Fruit fly (Drosophila melanogaster) whole organism, embryonic: ENCODE data around the gene Uggt.

ENCODE experiments used
- ATbp ChIP-seq: fragments of 200-800 bp; sonication (Bioruptor generic); optimal IDR thresholded peaks from 2 replicates; lab custom pipeline; 2017; ENCODE audit warnings: missing biosample characterization, mild to moderate bottlenecking, missing genetic modification characterization, missing genetic modification reagents
- CG10462 ChIP-seq: fragments of 200-800 bp; sonication (Bioruptor generic); optimal IDR thresholded peaks from 2 replicates; lab custom pipeline; 2016; ENCODE audit warnings: missing biosample characterization, missing genetic modification characterization
- CG11085 ChIP-seq: fragments of 200-800 bp; sonication (Bioruptor generic); IDR thresholded peaks from 2 replicates; pipeline ENCODE4 v1.3.6; 2022; ENCODE audit warnings: missing biosample characterization, missing genetic modification characterization
- CG11504 ChIP-seq: fragments of 200-800 bp; sonication (Bioruptor generic); optimal IDR thresholded peaks from 3 replicates; lab custom pipeline; 2019; ENCODE audit warnings: missing biosample characterization, mild to moderate bottlenecking, missing genetic modification characterization, moderate library complexity
- CG11723 ChIP-seq: fragments of 200-800 bp; sonication (Bioruptor generic); optimal IDR thresholded peaks from 2 replicates; lab custom pipeline; 2017; ENCODE audit warnings: missing biosample characterization, mild to moderate bottlenecking, missing genetic modification characterization
- CG14050 ChIP-seq: fragments of 200-800 bp; sonication (Bioruptor generic); IDR thresholded peaks from 3 replicates; pipeline ENCODE4 v1.3.6; 2022; ENCODE audit warnings: missing biosample characterization, missing genetic modification characterization
- CG16779 ChIP-seq: fragments of 200-800 bp; sonication (Bioruptor generic); IDR thresholded peaks from 2 replicates; pipeline ENCODE4 v1.3.6; 2022; ENCODE audit warnings: missing biosample characterization, missing genetic modification characterization
- CG17802 ChIP-seq: fragments of 200-800 bp; sonication (Bioruptor generic); optimal IDR thresholded peaks from 2 replicates; lab custom pipeline; 2018; ENCODE audit warnings: missing biosample characterization, mild to moderate bottlenecking, missing genetic modification characterization, moderate library complexity
- CG1832 ChIP-seq: fragments of 200-800 bp; sonication (Bioruptor generic); optimal IDR thresholded peaks from 2 replicates; lab custom pipeline; 2017; ENCODE audit warnings: missing biosample characterization, mild to moderate bottlenecking, missing genetic modification characterization, inconsistent platforms
- CG18764 ChIP-seq: fragments of 200-800 bp; sonication (Bioruptor generic); optimal IDR thresholded peaks from 3 replicates; lab custom pipeline; 2016; ENCODE audit warnings: missing biosample characterization, missing genetic modification characterization
- CG2129 ChIP-seq: fragments of 200-800 bp; sonication (Bioruptor generic); IDR thresholded peaks from 2 replicates; pipeline ENCODE4 v1.3.6; 2022; ENCODE audit warnings: missing biosample characterization, missing genetic modification characterization; ENCODE audit not compliant: partially characterized antibody
- CG2678 ChIP-seq: fragments of 200-800 bp; sonication (Bioruptor generic); optimal IDR thresholded peaks from 3 replicates; lab custom pipeline; 2019; ENCODE audit warnings: missing biosample characterization, mild to moderate bottlenecking, missing genetic modification characterization, moderate library complexity
- CG3065 ChIP-seq: fragments of 200-800 bp; sonication (Bioruptor generic); optimal IDR thresholded peaks from 2 replicates; lab custom pipeline; 2016; ENCODE audit warnings: missing biosample characterization, missing genetic modification characterization
- CG3163 ChIP-seq: fragments of 200-800 bp; sonication (Bioruptor generic); optimal IDR thresholded peaks from 3 replicates; lab custom pipeline; 2016; ENCODE audit warnings: missing biosample characterization, missing genetic modification characterization
- CG32772 ChIP-seq: fragments of 200-800 bp; sonication (Bioruptor generic); IDR thresholded peaks from 2 replicates; pipeline ENCODE4 v1.3.6; 2022; ENCODE audit warnings: missing biosample characterization, missing genetic modification characterization
- CG34224 ChIP-seq: fragments of 200-800 bp; sonication (Bioruptor generic); IDR thresholded peaks from 3 replicates; pipeline ENCODE4 v1.3.6; 2022; ENCODE audit warnings: missing biosample characterization, missing genetic modification characterization; ENCODE audit not compliant: partially characterized antibody
- CG5245 ChIP-seq: fragments of 200-800 bp; sonication (Bioruptor generic); optimal IDR thresholded peaks from 3 replicates; lab custom pipeline; 2016; ENCODE audit warnings: missing biosample characterization, missing genetic modification characterization
- CG6683 ChIP-seq: fragments of 200-800 bp; sonication (Bioruptor generic); optimal IDR thresholded peaks from 2 replicates; lab custom pipeline; 2017; ENCODE audit warnings: missing biosample characterization, mild to moderate bottlenecking, missing genetic modification characterization, missing genetic modification reagents
- CG7271 ChIP-seq: fragments of 200-800 bp; sonication (Bioruptor generic); optimal IDR thresholded peaks from 2 replicates; lab custom pipeline; 2018; ENCODE audit warnings: missing biosample characterization, mild to moderate bottlenecking, missing genetic modification characterization, moderate library complexity
- CG7839 ChIP-seq: fragments of 200-800 bp; sonication (Bioruptor generic); optimal IDR thresholded peaks from 3 replicates; lab custom pipeline; 2018; ENCODE audit warnings: missing biosample characterization, mild to moderate bottlenecking, missing genetic modification characterization, moderate library complexity
- CG7928 ChIP-seq: fragments of 200-800 bp; sonication (Bioruptor generic); optimal IDR thresholded peaks from 2 replicates; lab custom pipeline; 2017; ENCODE audit warnings: missing biosample characterization, mild to moderate bottlenecking, missing genetic modification characterization
- CG7987 ChIP-seq: fragments of 200-800 bp; sonication (Bioruptor generic); optimal IDR thresholded peaks from 2 replicates; lab custom pipeline; 2018; ENCODE audit warnings: missing biosample characterization, mild to moderate bottlenecking, missing genetic modification characterization, moderate library complexity
- CG9609 ChIP-seq: fragments of 200-800 bp; sonication (Bioruptor generic); optimal IDR thresholded peaks from 3 replicates; lab custom pipeline; 2016; ENCODE audit warnings: missing biosample characterization, missing genetic modification characterization
- CG9817 ChIP-seq: fragments of 200-800 bp; sonication (Bioruptor generic); optimal IDR thresholded peaks from 2 replicates; lab custom pipeline; 2018; ENCODE audit warnings: missing biosample characterization, mild to moderate bottlenecking, missing genetic modification characterization, moderate library complexity
- Dbx ChIP-seq: fragments of 200-800 bp; sonication (Bioruptor generic); IDR thresholded peaks from 3 replicates; pipeline ENCODE4 v1.3.6; 2022; ENCODE audit warnings: missing biosample characterization, missing genetic modification characterization
- Doc2 ChIP-seq: fragments of 200-800 bp; sonication (Bioruptor generic); IDR thresholded peaks from 2 replicates; pipeline ENCODE4 v1.3.6; 2022; ENCODE audit warnings: missing biosample characterization, missing genetic modification characterization
- Doc3 ChIP-seq: fragments of 200-800 bp; sonication (Bioruptor generic); IDR thresholded peaks from 3 replicates; pipeline ENCODE4 v1.3.6; 2022; ENCODE audit warnings: missing biosample characterization, missing genetic modification characterization; ENCODE audit not compliant: partially characterized antibody
- Ets97D ChIP-seq: fragments of 200-800 bp; sonication (Bioruptor generic); optimal IDR thresholded peaks from 3 replicates; lab custom pipeline; 2016; ENCODE audit warnings: missing biosample characterization, missing genetic modification characterization
- Hsf ChIP-seq: fragments of 200-800 bp; sonication (Bioruptor generic); optimal IDR thresholded peaks from 3 replicates; lab custom pipeline; 2016; ENCODE audit warnings: missing biosample characterization, missing genetic modification characterization
- Kr ChIP-seq: fragments of 200-800 bp; sonication (Bioruptor generic); optimal IDR thresholded peaks from 2 replicates; lab custom pipeline; 2017; ENCODE audit warnings: missing biosample characterization, mild to moderate bottlenecking, missing genetic modification characterization
- Lpt ChIP-seq: fragments of >200 bp; optimal IDR thresholded peaks from 2 replicates; lab custom pipeline; 2018; ENCODE audit warnings: missing biosample characterization, missing genetic modification characterization
- Neu2 ChIP-seq: fragments of 200-800 bp; sonication (Bioruptor generic); optimal IDR thresholded peaks from 3 replicates; lab custom pipeline; 2016; ENCODE audit warnings: missing biosample characterization, missing genetic modification characterization, borderline replicate concordance
- Poxn ChIP-seq: fragments of 200-800 bp; sonication (Bioruptor generic); IDR thresholded peaks from 2 replicates; pipeline ENCODE4 v1.3.6; 2022; ENCODE audit warnings: missing biosample characterization, missing genetic modification characterization
- Scr ChIP-seq: fragments of 200-800 bp; sonication (Bioruptor generic); IDR thresholded peaks from 2 replicates; pipeline ENCODE4 v1.3.6; 2022; ENCODE audit warnings: missing biosample characterization, missing genetic modification characterization; ENCODE audit not compliant: partially characterized antibody
- Side ChIP-seq: fragments of 200-800 bp; sonication (Bioruptor generic); optimal IDR thresholded peaks from 2 replicates; lab custom pipeline; 2016; ENCODE audit warnings: missing biosample characterization, missing genetic modification characterization
- Sox102F ChIP-seq: fragments of 200-800 bp; sonication (Bioruptor generic); optimal IDR thresholded peaks from 2 replicates; lab custom pipeline; 2018; ENCODE audit warnings: missing biosample characterization, mild to moderate bottlenecking, missing genetic modification characterization, moderate library complexity
- dmrt11E ChIP-seq: fragments of 200-800 bp; sonication (Bioruptor generic); optimal IDR thresholded peaks from 3 replicates; lab custom pipeline; 2018; ENCODE audit warnings: missing biosample characterization, mild to moderate bottlenecking, missing genetic modification characterization, moderate library complexity
- hkb ChIP-seq, 2 experiments: fragments of 200-800 bp in 1 of 2; fragments of >200 bp in 1 of 2; sonication (Bioruptor generic) in 1 of 2; IDR thresholded peaks in 1 of 2; optimal IDR thresholded peaks in 1 of 2; 2 replicates each; pipeline versions ENCODE4 v1.3.6 to Lab custom; 2017 to 2022; ENCODE audit warnings: missing biosample characterization in 1 of 2, missing genetic modification characterization in 1 of 2
- jigr1 ChIP-seq: fragments of 200-800 bp; sonication (Bioruptor generic); IDR thresholded peaks from 3 replicates; pipeline ENCODE4 v1.3.6; 2022; ENCODE audit warnings: missing biosample characterization, missing genetic modification characterization
- kah ChIP-seq: fragments of 200-800 bp; sonication (Bioruptor generic); optimal IDR thresholded peaks from 2 replicates; lab custom pipeline; 2018; ENCODE audit warnings: missing biosample characterization, mild to moderate bottlenecking, missing genetic modification characterization
- otp ChIP-seq: fragments of 200-800 bp; sonication (Bioruptor generic); IDR thresholded peaks from 3 replicates; pipeline ENCODE4, ENCODE4 v1.3.6; 2022; ENCODE audit warnings: missing biosample characterization, missing genetic modification characterization
- prd ChIP-seq, 3 experiments: fragments of >200 bp in 2 of 3; fragments of 200-800 bp in 1 of 3; sonication (Bioruptor generic) in 1 of 3; optimal IDR thresholded peaks in 2 of 3; IDR thresholded peaks in 1 of 3; 2 replicates in 2 of 3; 3 replicates in 1 of 3; pipeline versions ENCODE4 v1.3.6 to Lab custom; 2017 to 2022; ENCODE audit warnings: missing biosample characterization in 1 of 3, missing genetic modification characterization in 1 of 3
- pum ChIP-seq: fragments of 200-800 bp; sonication (Bioruptor generic); optimal IDR thresholded peaks from 2 replicates; lab custom pipeline; 2016; ENCODE audit warnings: missing biosample characterization, missing genetic modification characterization
- sc ChIP-seq, 3 experiments: fragments of >200 bp in 2 of 3; fragments of 200-800 bp in 1 of 3; sonication (Bioruptor generic) in 1 of 3; optimal IDR thresholded peaks; 2 replicates in 2 of 3; 3 replicates in 1 of 3; lab custom pipeline; 2017; ENCODE audit warnings: mild to moderate bottlenecking in 1 of 3, missing biosample characterization in 1 of 3, missing genetic modification characterization in 1 of 3, missing genetic modification reagents in 1 of 3
- stwl ChIP-seq: fragments of 200-800 bp; sonication (Bioruptor generic); optimal IDR thresholded peaks from 3 replicates; lab custom pipeline; 2018; ENCODE audit warnings: missing biosample characterization, mild to moderate bottlenecking, missing genetic modification characterization, moderate library complexity
- toy ChIP-seq: fragments of 200-800 bp; sonication (Bioruptor generic); IDR thresholded peaks from 2 replicates; pipeline ENCODE4 v1.3.6; 2022; ENCODE audit warnings: missing biosample characterization, missing genetic modification characterization

The Uggt gene

dm6 chr3L:18890283-18891175 is 18.0 kb downstream of the Uggt start, which contains the start of gene CG3961 (continued):
- peak; percentile 40 for TF ChIP-seq Ets97D
- no peak for TF ChIP-seq Poxn
- peak; percentile 80 for TF ChIP-seq Dbx (GFP tag; lab: Robert Waterston, UW)
- peak; percentile 98 for TF ChIP-seq dmrt11E (tag; lab: Kevin White, UChicago)
- 0 out of 3 replicates have a peak, but pooled peaks have one; percentile 63 for TF ChIP-seq otp (GFP tag; lab: Robert Waterston, UW)
- no peak for TF ChIP-seq prd (optimal IDR thresholded peaks at IDR 0.05; lab: Kevin White, UChicago)
- peak; percentile 94 for TF ChIP-seq prd (GFP tag; IDR thresholded peaks at IDR 0.05; lab: Robert Waterston, UW)
- peak; percentile 69; the same call in 1 of the 2 replicates for TF ChIP-seq toy (GFP tag; lab: Robert Waterston, UW)
- no peak for TF ChIP-seq Scr (GFP tag; lab: Robert Waterston, UW)
- TF ChIP-seq CG14050 (GFP tag; lab: Robert Waterston, UW) = peak; percentile 83
- peak; percentile 90 for TF ChIP-seq CG7987 (GFP tag; lab: Kevin White, UChicago)
- peak; percentile 97 for TF ChIP-seq CG10462 (GFP tag; lab: Kevin White, UChicago)
- TF ChIP-seq Lpt (GFP tag; lab: Kevin White, UChicago) = no peak
- TF ChIP-seq CG2129 (GFP tag; lab: Robert Waterston, UW) = no peak
- TF ChIP-seq ATbp = peak; percentile 96
- TF ChIP-seq CG11723 = peak; percentile 97
- no peak for TF ChIP-seq sc (optimal IDR thresholded peaks at IDR 0.05; lab: Kevin White, UChicago)
- peak; percentile 99 for TF ChIP-seq sc (GFP tag; optimal IDR thresholded peaks at IDR 0.05; lab: Kevin White, UChicago)
- peak; percentile 87 for TF ChIP-seq pum (GFP tag; lab: Kevin White, UChicago)
- peak; percentile 61; the same call in 1 of the 2 replicates for TF ChIP-seq CG16779 (GFP tag; lab: Robert Waterston, UW)
- peak; percentile 98 for TF ChIP-seq Sox102F (GFP tag; lab: Kevin White, UChicago)
- TF ChIP-seq Neu2 (GFP tag; lab: Kevin White, UChicago) = no peak
- TF ChIP-seq CG11504 = peak; percentile 98
- peak; percentile 93 for TF ChIP-seq CG32772
- TF ChIP-seq CG3163 (GFP tag; lab: Kevin White, UChicago) = peak; percentile 72
- peak; percentile 93 for TF ChIP-seq CG18764
- peak; percentile 99 for TF ChIP-seq CG7839 (tag; lab: Kevin White, UChicago)
- TF ChIP-seq CG1832 (GFP tag; lab: Kevin White, UChicago) = no peak
- peak; percentile 40 for TF ChIP-seq Side (GFP tag; lab: Kevin White, UChicago)
- TF ChIP-seq Doc2 (GFP tag; lab: Robert Waterston, UW) = no peak
- peak; percentile 94 for TF ChIP-seq kah (GFP tag; lab: Kevin White, UChicago)
- peak; percentile 19 for TF ChIP-seq Kr (GFP tag; lab: Kevin White, UChicago)
- TF ChIP-seq stwl (tag; lab: Kevin White, UChicago) = peak; percentile 43
- TF ChIP-seq CG7928 = peak; percentile 73
- TF ChIP-seq CG6683 (GFP tag; lab: Kevin White, UChicago) = peak; percentile 95
- peak; percentile 57 for TF ChIP-seq CG7271 (tag; lab: Kevin White, UChicago)
- TF ChIP-seq CG9817 (tag; lab: Kevin White, UChicago) = peak; percentile 91
- TF ChIP-seq CG9609 (GFP tag; lab: Kevin White, UChicago) = peak; percentile 83
- peak; percentile 8; the same call in 1 of the 3 replicates for TF ChIP-seq CG34224 (GFP tag; lab: Robert Waterston, UW)
- peak; percentile 96 for TF ChIP-seq Hsf
- peak; percentile 59 for TF ChIP-seq CG11085 (GFP tag; lab: Robert Waterston, UW)
- TF ChIP-seq CG5245 (GFP tag; lab: Kevin White, UChicago) = peak; percentile 96
- no peak for TF ChIP-seq hkb (optimal IDR thresholded peaks at IDR 0.05; lab: Kevin White, UChicago)
- peak; percentile 94 for TF ChIP-seq hkb (GFP tag; IDR thresholded peaks at IDR 0.05; lab: Robert Waterston, UW)
- no peak for TF ChIP-seq Doc3 (GFP tag; lab: Robert Waterston, UW)
- peak; percentile 94 for TF ChIP-seq CG3065 (GFP tag; lab: Kevin White, UChicago)
- TF ChIP-seq CG2678 (tag; lab: Kevin White, UChicago) = peak; percentile 99
- peak; percentile 94 for TF ChIP-seq jigr1 (GFP tag; lab: Robert Waterston, UW)
- peak; percentile 74 for TF ChIP-seq CG17802 (tag; lab: Kevin White, UChicago)
